Fruit fly (Drosophila melanogaster): ENCODE measurements around the gene CG31955.

Gene CG31955

DNA sequence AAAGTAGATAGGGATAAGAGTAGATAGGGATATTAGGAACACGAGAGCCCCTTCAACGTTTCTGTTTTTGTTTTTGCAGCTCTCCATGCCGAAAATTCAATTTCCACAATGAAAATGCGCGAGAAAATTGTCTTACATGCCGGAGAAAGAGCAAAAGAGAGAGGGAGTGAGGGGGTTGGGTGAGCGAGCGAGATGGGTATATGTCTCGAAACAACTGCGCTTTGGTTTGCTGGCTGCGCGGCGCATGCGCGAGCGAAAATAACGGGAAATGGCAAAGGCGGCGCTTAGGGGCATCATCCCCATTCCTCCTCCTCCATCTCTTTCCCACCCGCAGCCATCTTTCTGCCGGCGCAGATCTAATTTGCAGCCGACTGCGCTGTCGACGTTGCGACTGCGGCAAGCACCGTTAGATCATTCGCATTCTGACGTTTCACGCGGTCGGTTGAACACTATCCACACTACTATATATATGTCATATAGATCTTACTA is 50.6 kb downstream of the CG31955 start, which contains the start of gene Drgx (continued):
- TF ChIP-seq CG2199 (GFP tag; IDR thresholded peaks at IDR 0.05) (no peak), en (GFP tag; optimal IDR thresholded peaks at IDR 0.05) (no peak), Nf-YB (GFP tag; optimal IDR thresholded peaks at IDR 0.05) (peak; percentile 98), CG2129 (GFP tag; IDR thresholded peaks at IDR 0.05; ENCODE audit: partially characterized antibody) (no peak), CG9817 (tag; optimal IDR thresholded peaks at IDR 0.05) (no peak), CG14014 (GFP tag; IDR thresholded peaks at IDR 0.05) (no peak), dmrt11E (tag; optimal IDR thresholded peaks at IDR 0.05) (no peak), CG10543 (GFP tag; optimal IDR thresholded peaks at IDR 0.05) (no peak), Ets65A (GFP tag) (no peak), Nf-YC (tag; optimal IDR thresholded peaks at IDR 0.05) (peak; percentile 98), CG17359 (tag; optimal IDR thresholded peaks at IDR 0.05) (no peak), Doc2 (GFP tag; IDR thresholded peaks at IDR 0.05) (no peak), cg (GFP tag; optimal IDR thresholded peaks at IDR 0.05) (peak; percentile 11), Optix (GFP tag; IDR thresholded peaks at IDR 0.05) (no peak), ems (GFP tag; optimal IDR thresholded peaks at IDR 0.05) (no peak), eyg (GFP tag; optimal IDR thresholded peaks at IDR 0.05) (no peak), CG15514 (GFP tag; optimal IDR thresholded peaks at IDR 0.05) (no peak), nmo (GFP tag; optimal IDR thresholded peaks at IDR 0.05) (peak; percentile 9), Asciz (GFP tag; optimal IDR thresholded peaks at IDR 0.05) (no peak), Elba2 (GFP tag; optimal IDR thresholded peaks at IDR 0.05) (no peak), Ravus (GFP tag; IDR thresholded peaks at IDR 0.05) (no peak), kah (GFP tag; optimal IDR thresholded peaks at IDR 0.05) (no peak), CG10959 (GFP tag; IDR thresholded peaks at IDR 0.05) (no peak), CG12104 (GFP tag; optimal IDR thresholded peaks at IDR 0.05) (no peak), CG2202 (tag; optimal IDR thresholded peaks at IDR 0.05) (no peak), corto (GFP tag; optimal IDR thresholded peaks at IDR 0.05) (no peak), sens (GFP tag) (no peak), CG34422 (GFP tag; IDR thresholded peaks at IDR 0.05) (no peak), Rfx (GFP tag; IDR thresholded peaks at IDR 0.05) (no peak), CG15601 (tag; optimal IDR thresholded peaks at IDR 0.05) (no peak), CG3407 (GFP tag; optimal IDR thresholded peaks at IDR 0.05) (no peak), CG43689 (GFP tag; IDR thresholded peaks at IDR 0.05) (no peak), br (optimal IDR thresholded peaks at IDR 0.05) (no peak), CG14667 (GFP tag; IDR thresholded peaks at IDR 0.05) (no peak), Awh (GFP tag; IDR thresholded peaks at IDR 0.05) (no peak), lola (GFP tag; optimal IDR thresholded peaks at IDR 0.05) (no peak), Lim3 (GFP tag; IDR thresholded peaks at IDR 0.05) (no peak), CG13123 (GFP tag; optimal IDR thresholded peaks at IDR 0.05) (no peak), ewg (GFP tag; optimal IDR thresholded peaks at IDR 0.05) (peak; percentile 97), CG8478 (optimal IDR thresholded peaks at IDR 0.05) (peak; percentile 87), ato (GFP tag; IDR thresholded peaks at IDR 0.05; ENCODE audit: partially characterized antibody) (0 out of 2 replicates have a peak, but pooled peaks have one; percentile 12), CG30431 (GFP tag; optimal IDR thresholded peaks at IDR 0.05) (no peak), ara (GFP tag; IDR thresholded peaks at IDR 0.05) (no peak), CoRest (tag; optimal IDR thresholded peaks at IDR 0.05) (peak; percentile 6), Atf3 (GFP tag; optimal IDR thresholded peaks at IDR 0.05) (no peak), CG2116 (GFP tag; optimal IDR thresholded peaks at IDR 0.05) (no peak), ro (GFP tag; IDR thresholded peaks at IDR 0.05) (no peak), cas (GFP tag; IDR thresholded peaks at IDR 0.05) (no peak), D19A (tag; optimal IDR thresholded peaks at IDR 0.05) (no peak), tna (GFP tag; IDR thresholded peaks at IDR 0.05; ENCODE audit: partially characterized antibody) (no peak), CG7963 (GFP tag; IDR thresholded peaks at IDR 0.05; ENCODE audit: partially characterized antibody) (no peak), CG1832 (GFP tag; optimal IDR thresholded peaks at IDR 0.05) (peak; percentile 93)

Data from whole organism, embryonic.